Worm (Caenorhabditis elegans) whole organism, L2 larva: Measurements from ENCODE around the gene C44B12.3.

Experiments
- C34F6.9 ChIP-seq: fragments of 150-350 bp; optimal IDR thresholded peaks from 2 replicates; lab custom pipeline; 2014; ENCODE audit warnings: missing biosample characterization, missing genetic modification characterization
- F13H6.1 ChIP-seq: sonication (generic microtip); optimal IDR thresholded peaks from 2 replicates; lab custom pipeline; 2016; ENCODE audit warnings: missing genetic modification characterization, missing compliant biosample characterization
- R02D3.7 ChIP-seq: fragments of 150-350 bp; optimal IDR thresholded peaks from 2 replicates; lab custom pipeline; 2014; ENCODE audit warnings: missing biosample characterization, missing genetic modification characterization
- Y55F3AM.14 ChIP-seq: fragments of 200-800 bp; sonication (Bioruptor generic); optimal IDR thresholded peaks from 2 replicates; lab custom pipeline; 2018; ENCODE audit warnings: mild to moderate bottlenecking, missing genetic modification characterization, missing compliant biosample characterization
- ZK546.5 ChIP-seq: sonication (generic microtip); optimal IDR thresholded peaks from 2 replicates; lab custom pipeline; 2017; ENCODE audit warnings: missing biosample characterization, missing genetic modification characterization
- alr-1 ChIP-seq: fragments of 150-350 bp; optimal IDR thresholded peaks from 2 replicates; lab custom pipeline; 2014; ENCODE audit warnings: missing biosample characterization, missing genetic modification characterization
- aly-2 ChIP-seq: fragments of 150-350 bp; optimal IDR thresholded peaks from 2 replicates; lab custom pipeline; 2014; ENCODE audit warnings: missing biosample characterization, missing genetic modification characterization
- ama-1 ChIP-seq: fragments of 150-350 bp; optimal IDR thresholded peaks from 2 replicates; lab custom pipeline; 2018; ENCODE audit warnings: inconsistent platforms
- blmp-1 ChIP-seq: sonication (generic microtip); optimal IDR thresholded peaks from 2 replicates; lab custom pipeline; 2017; ENCODE audit warnings: missing genetic modification characterization, mild to moderate bottlenecking, missing compliant biosample characterization, antibody characterized with exemption, moderate library complexity; ENCODE audit not compliant: insufficient read depth
- ceh-16 ChIP-seq: fragments of 150-350 bp; optimal IDR thresholded peaks from 2 replicates; lab custom pipeline; 2014; ENCODE audit warnings: missing biosample characterization, missing genetic modification characterization
- ceh-82 ChIP-seq: fragments of 150-350 bp; optimal IDR thresholded peaks from 2 replicates; lab custom pipeline; 2014; ENCODE audit warnings: missing biosample characterization, missing genetic modification characterization
- crh-2 ChIP-seq: sonication (generic microtip); optimal IDR thresholded peaks from 2 replicates; lab custom pipeline; 2017; ENCODE audit warnings: missing biosample characterization, missing genetic modification characterization
- dmd-4 ChIP-seq: sonication (generic microtip); optimal IDR thresholded peaks from 2 replicates; lab custom pipeline; 2017; ENCODE audit warnings: missing biosample characterization, missing genetic modification characterization
- egl-27 ChIP-seq: sonication (generic microtip); optimal IDR thresholded peaks from 3 replicates; lab custom pipeline; 2017; ENCODE audit warnings: missing biosample characterization, missing genetic modification reagents, missing genetic modification characterization
- elt-1 ChIP-seq: fragments of 150-350 bp; optimal IDR thresholded peaks from 2 replicates; lab custom pipeline; 2014; ENCODE audit warnings: missing biosample characterization, missing genetic modification characterization
- elt-3 ChIP-seq: sonication (generic microtip); optimal IDR thresholded peaks from 2 replicates; lab custom pipeline; 2017; ENCODE audit warnings: missing biosample characterization, missing genetic modification characterization
- fos-1 ChIP-seq: fragments of 150-350 bp; optimal IDR thresholded peaks from 2 replicates; lab custom pipeline; 2014; ENCODE audit warnings: missing biosample characterization, missing genetic modification characterization
- gmeb-1 ChIP-seq: fragments of 150-350 bp; optimal IDR thresholded peaks from 2 replicates; lab custom pipeline; 2014; ENCODE audit warnings: missing biosample characterization, missing genetic modification characterization
- lin-11 ChIP-seq: fragments of 150-350 bp; sonication (generic microtip); optimal IDR thresholded peaks from 2 replicates; lab custom pipeline; 2014; ENCODE audit warnings: missing biosample characterization, missing genetic modification characterization, inconsistent platforms, mixed read lengths
- lin-13 ChIP-seq: fragments of 150-350 bp; optimal IDR thresholded peaks from 2 replicates; lab custom pipeline; 2014; ENCODE audit warnings: missing biosample characterization, missing genetic modification reagents, missing genetic modification characterization
- lin-39 ChIP-seq: fragments of 150-350 bp; optimal IDR thresholded peaks from 2 replicates; lab custom pipeline; 2014; ENCODE audit warnings: missing biosample characterization, missing genetic modification reagents, missing genetic modification characterization
- lsy-2 ChIP-seq, 2 experiments: fragments of 150-350 bp in 1 of 2; sonication (generic microtip) in 1 of 2; optimal IDR thresholded peaks; 2 replicates each; lab custom pipeline; 2014 to 2017; ENCODE audit warnings: missing biosample characterization in 2 of 2, missing genetic modification characterization in 2 of 2
- mab-5 ChIP-seq: fragments of 150-350 bp; optimal IDR thresholded peaks from 2 replicates; lab custom pipeline; 2014; ENCODE audit warnings: missing biosample characterization, missing genetic modification characterization
- mbf-1 ChIP-seq: sonication (generic microtip); optimal IDR thresholded peaks from 2 replicates; lab custom pipeline; 2017; ENCODE audit warnings: missing biosample characterization, missing genetic modification characterization
- mdl-1 ChIP-seq, 2 experiments: fragments of 150-350 bp in 1 of 2; sonication (generic microtip) in 1 of 2; optimal IDR thresholded peaks; 2 replicates each; lab custom pipeline; 2017; ENCODE audit warnings: missing biosample characterization in 2 of 2, missing genetic modification characterization in 2 of 2
- nhr-10 ChIP-seq: sonication (generic microtip); optimal IDR thresholded peaks from 2 replicates; lab custom pipeline; 2017; ENCODE audit warnings: missing biosample characterization, missing genetic modification characterization
- nhr-11 ChIP-seq: fragments of 150-350 bp; optimal IDR thresholded peaks from 2 replicates; lab custom pipeline; 2014; ENCODE audit warnings: missing biosample characterization, missing genetic modification characterization
- nhr-12 ChIP-seq: fragments of 150-350 bp; optimal IDR thresholded peaks from 2 replicates; lab custom pipeline; 2014; ENCODE audit warnings: missing biosample characterization, missing genetic modification characterization
- nhr-129 ChIP-seq: fragments of 150-350 bp; optimal IDR thresholded peaks from 2 replicates; lab custom pipeline; 2014; ENCODE audit warnings: missing biosample characterization, missing genetic modification characterization
- nhr-21 ChIP-seq: fragments of 150-350 bp; optimal IDR thresholded peaks from 2 replicates; lab custom pipeline; 2014; ENCODE audit warnings: missing biosample characterization, missing genetic modification characterization
- nhr-23 ChIP-seq: fragments of 150-350 bp; optimal IDR thresholded peaks from 2 replicates; lab custom pipeline; 2014; ENCODE audit warnings: missing biosample characterization, missing genetic modification reagents, missing genetic modification characterization
- nhr-237 ChIP-seq: fragments of 150-350 bp; optimal IDR thresholded peaks from 2 replicates; lab custom pipeline; 2014; ENCODE audit warnings: missing biosample characterization, missing genetic modification characterization
- nhr-25 ChIP-seq: fragments of 150-350 bp; sonication (generic microtip); optimal IDR thresholded peaks from 3 replicates; lab custom pipeline; 2014; ENCODE audit warnings: missing biosample characterization, missing genetic modification characterization
- nhr-6 ChIP-seq: fragments of 150-350 bp; optimal IDR thresholded peaks from 2 replicates; lab custom pipeline; 2014; ENCODE audit warnings: missing biosample characterization, missing genetic modification characterization
- nhr-77 ChIP-seq: fragments of 150-350 bp; optimal IDR thresholded peaks from 2 replicates; lab custom pipeline; 2014; ENCODE audit warnings: missing biosample characterization, missing genetic modification characterization
- peb-1 ChIP-seq: fragments of 150-350 bp; optimal IDR thresholded peaks from 2 replicates; lab custom pipeline; 2014; ENCODE audit warnings: missing biosample characterization, missing genetic modification characterization
- sem-4 ChIP-seq: fragments of 150-350 bp; optimal IDR thresholded peaks from 2 replicates; lab custom pipeline; 2014; ENCODE audit warnings: missing biosample characterization, missing genetic modification reagents, missing genetic modification characterization
- skn-1 ChIP-seq: sonication (generic microtip); optimal IDR thresholded peaks from 2 replicates; lab custom pipeline; 2017; ENCODE audit warnings: missing biosample characterization, missing genetic modification characterization
- sma-3 ChIP-seq: sonication (generic microtip); optimal IDR thresholded peaks from 2 replicates; lab custom pipeline; 2016; ENCODE audit warnings: missing genetic modification reagents, missing genetic modification characterization, missing compliant biosample characterization
- sma-9 ChIP-seq, 2 experiments: fragments of 150-350 bp in 1 of 2; sonication (generic microtip) in 1 of 2; optimal IDR thresholded peaks; 2 replicates each; lab custom pipeline; 2014 to 2016; ENCODE audit warnings: missing genetic modification characterization in 2 of 2, mild to moderate bottlenecking in 1 of 2, missing biosample characterization in 1 of 2, missing compliant biosample characterization in 1 of 2, missing genetic modification reagents in 1 of 2, moderate library complexity in 1 of 2
- snpc-4 ChIP-seq: fragments of 150-350 bp; optimal IDR thresholded peaks from 2 replicates; lab custom pipeline; 2014; ENCODE audit warnings: missing biosample characterization, missing genetic modification characterization
- unc-39 ChIP-seq: fragments of 150-350 bp; optimal IDR thresholded peaks from 2 replicates; lab custom pipeline; 2014; ENCODE audit warnings: missing biosample characterization, missing genetic modification characterization
- unc-55 ChIP-seq: fragments of 150-350 bp; sonication (generic microtip); optimal IDR thresholded peaks from 3 replicates; lab custom pipeline; 2014; ENCODE audit warnings: missing biosample characterization, missing genetic modification reagents, missing genetic modification characterization
- unc-62 ChIP-seq: fragments of 150-350 bp; optimal IDR thresholded peaks from 2 replicates; lab custom pipeline; 2014; ENCODE audit warnings: missing biosample characterization, missing genetic modification reagents, missing genetic modification characterization
- zag-1 ChIP-seq: fragments of 150-350 bp; optimal IDR thresholded peaks from 2 replicates; lab custom pipeline; 2014; ENCODE audit warnings: missing biosample characterization, missing genetic modification characterization
- ztf-1 ChIP-seq: fragments of 200-800 bp; sonication (Bioruptor generic); conservative IDR thresholded peaks from 2 replicates; pipeline ENCODE4 v1.3.6; 2022; ENCODE audit warnings: missing genetic modification characterization, missing compliant biosample characterization
- ztf-11 ChIP-seq: sonication (generic microtip); optimal IDR thresholded peaks from 2 replicates; lab custom pipeline; 2017; ENCODE audit warnings: missing biosample characterization, missing genetic modification characterization
- ztf-4 ChIP-seq: fragments of 150-350 bp; optimal IDR thresholded peaks from 2 replicates; lab custom pipeline; 2014; ENCODE audit warnings: missing biosample characterization, missing genetic modification characterization

The C44B12.3 gene

DNA sequence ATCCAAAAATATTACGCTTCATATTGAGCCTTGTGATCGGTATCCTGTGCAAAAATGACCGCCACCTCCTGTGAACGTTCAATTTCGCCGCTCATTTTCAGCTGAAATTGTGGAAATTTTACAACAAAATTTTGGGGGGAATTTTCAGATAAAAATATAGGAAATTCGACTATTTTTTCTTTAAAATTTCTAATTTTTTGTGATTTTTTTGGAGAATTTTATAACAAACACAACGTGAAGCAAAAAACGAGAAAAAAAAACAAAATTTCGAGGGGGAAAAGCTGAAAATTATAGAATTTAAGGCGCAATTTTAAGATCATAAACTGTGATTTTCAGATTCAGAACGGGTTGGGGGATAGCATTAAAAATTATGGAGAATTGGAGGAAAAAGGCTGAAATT lies 17.7 kb upstream of the C44B12.3 start, which contains the start of gene csn-4:
Gene csn-4, minus strand, starts transcription at position 101 of the 400 bp plus-strand sequence.
- TF ChIP-seq C34F6.9 (tag; lab: Kevin White, UChicago) (no peak), unc-62 (GFP tag; lab: Kevin White, UChicago) (no peak), ZK546.5 (tag; lab: Kevin White, UChicago) (no peak), egl-27 (no peak), lin-39 (tag; lab: Kevin White, UChicago) (no peak), elt-1 (no peak), unc-55 (GFP tag; lab: Kevin White, UChicago) (no peak), nhr-129 (tag; lab: Kevin White, UChicago) (no peak), sma-3 (no peak)

DNA sequence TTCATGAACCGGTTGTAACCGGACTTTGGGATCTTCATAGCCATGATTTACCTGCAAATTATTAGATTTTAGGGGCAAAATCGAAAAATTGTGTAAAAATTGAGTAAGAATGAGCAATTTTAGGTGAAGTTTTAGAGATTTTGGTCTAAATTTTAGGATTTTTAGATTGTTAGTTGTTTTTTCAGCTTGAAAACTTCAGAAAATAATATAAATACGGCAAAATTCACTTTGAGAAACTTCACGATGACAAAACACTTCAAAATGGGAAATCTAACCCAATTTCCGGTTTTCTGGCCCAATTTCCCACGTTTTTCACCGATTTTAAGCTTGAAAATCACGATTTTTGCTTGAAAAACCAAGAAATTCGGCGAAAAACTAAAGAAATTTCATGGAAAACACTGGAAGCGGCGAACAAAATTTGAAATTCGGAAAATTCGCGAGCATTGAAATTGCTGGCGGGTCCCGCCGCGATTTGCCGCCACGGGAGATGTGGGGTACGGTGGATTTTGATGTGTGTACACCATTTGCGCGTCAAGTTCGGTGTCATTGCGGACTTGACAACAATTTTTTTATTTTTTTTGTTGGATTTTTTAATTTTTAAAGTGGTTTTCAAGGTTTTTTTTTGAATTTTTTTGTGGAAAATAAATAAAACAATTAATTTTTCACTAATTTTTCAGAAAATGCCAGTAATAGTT lies 10.5 kb upstream of the C44B12.3 start, which contains the start of the genes cct-8 and Y55F3AR.2:
Gene cct-8, minus strand, starts transcription at position 51 of the 695 bp plus-strand sequence.
Gene Y55F3AR.2, plus strand, starts transcription at position 672 of the 695 bp plus-strand sequence.
- TF ChIP-seq R02D3.7 (tag; lab: Kevin White, UChicago), result peak; percentile 89
- TF ChIP-seq nhr-11 (tag; lab: Kevin White, UChicago), result no peak
- TF ChIP-seq unc-55 (GFP tag; lab: Kevin White, UChicago), result peak; percentile 99
- TF ChIP-seq fos-1 (tag; lab: Kevin White, UChicago), result peak; percentile 85
- peak; percentile 95 for TF ChIP-seq nhr-6
- TF ChIP-seq peb-1 (tag; lab: Kevin White, UChicago), result no peak
- peak; percentile 77 for TF ChIP-seq skn-1
- peak; percentile 39 for TF ChIP-seq mbf-1
- TF ChIP-seq dmd-4 (tag; lab: Kevin White, UChicago), result peak; percentile 74
- TF ChIP-seq lsy-2 (tag; optimal IDR thresholded peaks at IDR 0.05; lab: Kevin White, UChicago), result peak; percentile 100
- TF ChIP-seq F13H6.1 (tag; lab: Kevin White, UChicago), result peak; percentile 97
- peak; percentile 98 for TF ChIP-seq nhr-25 (tag; lab: Kevin White, UChicago)
- peak; percentile 92 for TF ChIP-seq egl-27
- no peak for TF ChIP-seq alr-1 (tag; lab: Kevin White, UChicago)
- TF ChIP-seq nhr-77 (tag; lab: Kevin White, UChicago), result peak; percentile 65
- TF ChIP-seq ZK546.5 (tag; lab: Kevin White, UChicago), result peak; percentile 81
- peak; percentile 97 for TF ChIP-seq gmeb-1
- TF ChIP-seq ztf-11 (tag; lab: Kevin White, UChicago), result peak; percentile 80
- TF ChIP-seq elt-1, result no peak
- TF ChIP-seq lin-11 (tag; lab: Kevin White, UChicago), result peak; percentile 99
- peak; percentile 92 for TF ChIP-seq nhr-10 (tag; lab: Kevin White, UChicago)
- peak; percentile 10 for TF ChIP-seq lin-39 (tag; lab: Kevin White, UChicago)
- TF ChIP-seq aly-2 (tag; lab: Kevin White, UChicago), result peak; percentile 51
- TF ChIP-seq unc-39, result no peak
- TF ChIP-seq lin-13 (GFP tag; lab: Kevin White, UChicago), result peak; percentile 97
- peak; percentile 97 for TF ChIP-seq mab-5 (tag; lab: Kevin White, UChicago)
- peak; percentile 96 for TF ChIP-seq ztf-4 (tag; lab: Kevin White, UChicago)
- peak; percentile 96 for TF ChIP-seq sma-9 (GFP tag; optimal IDR thresholded peaks at IDR 0.05; lab: Kevin White, UChicago)
- TF ChIP-seq sma-9 (tag; optimal IDR thresholded peaks at IDR 0.05; lab: Kevin White, UChicago), result no peak
- TF ChIP-seq crh-2 (tag; lab: Kevin White, UChicago), result peak; percentile 98
- peak; percentile 49 for TF ChIP-seq nhr-12 (tag; lab: Kevin White, UChicago)
- TF ChIP-seq blmp-1, result peak; percentile 45
- no peak for TF ChIP-seq nhr-23
- TF ChIP-seq sma-3, result peak; percentile 98
- peak; percentile 66 for TF ChIP-seq ama-1
- TF ChIP-seq ceh-82 (tag; lab: Kevin White, UChicago), result peak; percentile 87
- TF ChIP-seq nhr-21 (tag; lab: Kevin White, UChicago), result peak; percentile 97
- peak; percentile 93 for TF ChIP-seq C34F6.9 (tag; lab: Kevin White, UChicago)
- TF ChIP-seq zag-1 (tag; lab: Kevin White, UChicago), result peak; percentile 74
- TF ChIP-seq elt-3 (tag; lab: Kevin White, UChicago), result no peak
- TF ChIP-seq ceh-16, result peak; percentile 79
- peak; percentile 81 for TF ChIP-seq snpc-4 (tag; lab: Kevin White, UChicago)
- TF ChIP-seq unc-62 (GFP tag; lab: Kevin White, UChicago), result peak; percentile 69
- peak; percentile 3 to 78 for TF ChIP-seq mdl-1 (tag; optimal IDR thresholded peaks at IDR 0.05; lab: Kevin White, UChicago)
- TF ChIP-seq nhr-237, result peak; percentile 82
- TF ChIP-seq nhr-129 (tag; lab: Kevin White, UChicago), result peak; percentile 87
- 0 out of 2 replicates have a peak, but pooled peaks have one; percentile 96 for TF ChIP-seq ztf-1 (GFP tag; lab: Robert Waterston, UW)
- peak; percentile 95 for TF ChIP-seq sem-4 (tag; lab: Kevin White, UChicago)
- TF ChIP-seq Y55F3AM.14, result peak; percentile 96
- TF ChIP-seq, all 48 proteins: peak for 41
